Worm (Caenorhabditis elegans) whole organism, mixed stage, embryonic: ENCODE data around the gene ZK856.19.

Experiments
- blmp-1 ChIP-seq: fragments of 150-350 bp; optimal IDR thresholded peaks from 2 replicates; lab custom pipeline; 2014; ENCODE audit warnings: missing biosample characterization, missing genetic modification characterization
- elt-3 ChIP-seq: fragments of 150-350 bp; optimal IDR thresholded peaks from 2 replicates; lab custom pipeline; 2014; ENCODE audit warnings: missing biosample characterization, missing genetic modification characterization
- lin-13 ChIP-seq: fragments of 150-350 bp; optimal IDR thresholded peaks from 2 replicates; lab custom pipeline; 2014; ENCODE audit warnings: missing biosample characterization, missing genetic modification characterization
- lin-32 ChIP-seq: fragments of 200-800 bp; sonication (Bioruptor generic); optimal IDR thresholded peaks from 2 replicates; lab custom pipeline; 2018; ENCODE audit warnings: mild to moderate bottlenecking, missing genetic modification characterization, missing compliant biosample characterization
- lsy-2 ChIP-seq: fragments of 150-350 bp; optimal IDR thresholded peaks from 2 replicates; lab custom pipeline; 2014; ENCODE audit warnings: missing biosample characterization, missing genetic modification characterization
- nhr-12 ChIP-seq: fragments of 150-350 bp; optimal IDR thresholded peaks from 2 replicates; lab custom pipeline; 2014; ENCODE audit warnings: missing biosample characterization, missing genetic modification characterization
- nhr-76 ChIP-seq: sonication (generic microtip); optimal IDR thresholded peaks from 2 replicates; lab custom pipeline; 2017; ENCODE audit warnings: missing biosample characterization, missing genetic modification characterization
- sem-2 ChIP-seq: fragments of 200-800 bp; sonication (Bioruptor generic); optimal IDR thresholded peaks from 2 replicates; lab custom pipeline; 2018; ENCODE audit warnings: mild to moderate bottlenecking, missing genetic modification characterization, missing compliant biosample characterization
- snpc-4 ChIP-seq: fragments of 150-350 bp; optimal IDR thresholded peaks from 2 replicates; lab custom pipeline; 2014; ENCODE audit warnings: missing biosample characterization, missing genetic modification characterization
- unc-39 ChIP-seq: fragments of 150-350 bp; optimal IDR thresholded peaks from 2 replicates; lab custom pipeline; 2014; ENCODE audit warnings: missing biosample characterization, missing genetic modification characterization
- unc-62 ChIP-seq: fragments of 150-350 bp; optimal IDR thresholded peaks from 2 replicates; lab custom pipeline; 2014; ENCODE audit warnings: missing biosample characterization, missing genetic modification reagents, missing genetic modification characterization
- ztf-11 ChIP-seq: fragments of 150-350 bp; optimal IDR thresholded peaks from 2 replicates; lab custom pipeline; 2014; ENCODE audit warnings: missing biosample characterization, missing genetic modification characterization

- TF ChIP-seq snpc-4 (tag; lab: Kevin White, UChicago) (no peak), sem-2 (GFP tag; lab: Kevin White, UChicago) (no peak), unc-62 (GFP tag; lab: Kevin White, UChicago) (no peak), lsy-2 (tag; lab: Kevin White, UChicago) (no peak), nhr-76 (tag; lab: Kevin White, UChicago) (no peak), lin-32 (no peak), blmp-1 (tag; lab: Kevin White, UChicago) (no peak), unc-39 (tag; lab: Kevin White, UChicago) (no peak), elt-3 (tag; lab: Kevin White, UChicago) (no peak), lin-13 (tag; lab: Kevin White, UChicago) (no peak), ztf-11 (tag; lab: Kevin White, UChicago) (no peak), nhr-12 (tag; lab: Kevin White, UChicago) (no peak)
These were observed 2.8 kb downstream of the ZK856.19 start, which contains the start of gene ZK856.7 for ce11 chrV:10201913-10202312.
